Worm (Caenorhabditis elegans): Measurements from ENCODE around the gene srw-144.

DNA sequence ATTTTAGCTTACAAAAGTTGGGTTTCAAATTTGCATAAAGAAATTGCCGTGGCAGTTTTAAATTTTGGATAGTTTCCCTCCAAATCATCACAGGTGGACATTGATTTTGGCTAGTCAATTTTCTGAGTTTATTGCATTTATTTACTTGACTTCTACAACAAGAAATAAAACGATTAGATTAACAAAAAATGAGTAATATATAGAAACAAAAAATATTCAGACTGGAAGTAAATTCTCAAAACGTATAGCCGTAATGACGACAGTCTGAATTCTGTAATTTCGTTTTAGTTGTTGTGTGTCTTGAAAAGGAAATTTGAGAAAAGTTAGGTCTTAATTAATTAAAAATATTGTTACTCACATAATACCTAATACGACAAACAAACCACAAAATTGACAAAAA lies 22.3 kb downstream of the srw-144 start, which contains the start of gene srw-141:
- TF ChIP-seq snpc-4 (GFP tag; optimal IDR thresholded peaks at IDR 0.05) (no peak), snpc-4 (tag; optimal IDR thresholded peaks at IDR 0.05) (no peak), athp-1 (tag; optimal IDR thresholded peaks at IDR 0.05) (no peak), cebp-2 (GFP tag; IDR thresholded peaks at IDR 0.05) (no peak), F49E8.2 (tag; optimal IDR thresholded peaks at IDR 0.05; ENCODE audit: insufficient read depth) (no peak)

Data from whole organism, young adult.